Fruit fly (Drosophila melanogaster) whole organism, embryonic: Measurements from ENCODE around the gene Srpk79D.
A peak's percentile ranks its signal among the peaks of the same experiment; 100 is the strongest.

Source experiments
- CG11560 ChIP-seq: fragments of 200-800 bp; sonication (Bioruptor generic); IDR thresholded peaks from 3 replicates; pipeline ENCODE4 v1.3.6; 2022; ENCODE audit warnings: missing biosample characterization, missing genetic modification characterization
- CG14667 ChIP-seq: fragments of 200-800 bp; sonication (Bioruptor generic); IDR thresholded peaks from 2 replicates; pipeline ENCODE4 v1.3.6; 2022; ENCODE audit warnings: missing biosample characterization, missing genetic modification characterization
- CG1602 ChIP-seq: fragments of 200-800 bp; sonication (Bioruptor generic); optimal IDR thresholded peaks from 3 replicates; lab custom pipeline; 2016; ENCODE audit warnings: missing biosample characterization, missing genetic modification characterization
- CG1647 ChIP-seq: fragments of 200-800 bp; sonication (Bioruptor generic); optimal IDR thresholded peaks from 3 replicates; lab custom pipeline; 2016; ENCODE audit warnings: missing biosample characterization, missing genetic modification characterization
- CG17385 ChIP-seq: fragments of 200-800 bp; sonication (Bioruptor generic); optimal IDR thresholded peaks from 3 replicates; lab custom pipeline; 2018; ENCODE audit warnings: missing biosample characterization, mild to moderate bottlenecking, missing genetic modification characterization
- CG17829 ChIP-seq: fragments of 200-800 bp; optimal IDR thresholded peaks from 2 replicates; lab custom pipeline; 2019; ENCODE audit warnings: missing biosample characterization, mild to moderate bottlenecking, missing genetic modification characterization, moderate library complexity
- CG18599 ChIP-seq: fragments of 200-800 bp; sonication (Bioruptor generic); optimal IDR thresholded peaks from 3 replicates; lab custom pipeline; 2017; ENCODE audit warnings: missing biosample characterization, missing genetic modification characterization, mild to moderate bottlenecking, moderate library complexity, missing genetic modification reagents
- CG2678 ChIP-seq: fragments of 200-800 bp; sonication (Bioruptor generic); optimal IDR thresholded peaks from 3 replicates; lab custom pipeline; 2019; ENCODE audit warnings: missing biosample characterization, mild to moderate bottlenecking, missing genetic modification characterization, moderate library complexity
- CG2875 ChIP-seq: fragments of 200-800 bp; sonication (Bioruptor generic); optimal IDR thresholded peaks from 2 replicates; lab custom pipeline; 2017; ENCODE audit warnings: missing biosample characterization, mild to moderate bottlenecking, missing genetic modification characterization, missing genetic modification reagents
- CG31441 ChIP-seq: fragments of 200-800 bp; sonication (Bioruptor generic); IDR thresholded peaks from 2 replicates; pipeline ENCODE4 v1.3.6; 2022; ENCODE audit warnings: missing biosample characterization, missing genetic modification characterization
- CG4404 ChIP-seq: fragments of 200-800 bp; sonication (Bioruptor generic); IDR thresholded peaks from 2 replicates; pipeline ENCODE4 v1.3.6; 2022; ENCODE audit warnings: missing biosample characterization, missing genetic modification characterization
- CG8359 ChIP-seq: fragments of 200-800 bp; sonication (Bioruptor generic); optimal IDR thresholded peaks from 2 replicates; lab custom pipeline; 2017; ENCODE audit warnings: missing biosample characterization, mild to moderate bottlenecking, missing genetic modification characterization, borderline replicate concordance
- CG9817 ChIP-seq: fragments of 200-800 bp; sonication (Bioruptor generic); optimal IDR thresholded peaks from 2 replicates; lab custom pipeline; 2018; ENCODE audit warnings: missing biosample characterization, mild to moderate bottlenecking, missing genetic modification characterization, moderate library complexity
- Dp ChIP-seq: fragments of 200-800 bp; sonication (Bioruptor generic); optimal IDR thresholded peaks from 2 replicates; lab custom pipeline; 2018; ENCODE audit warnings: missing biosample characterization, mild to moderate bottlenecking, missing genetic modification characterization, moderate library complexity
- Ets97D ChIP-seq: fragments of 200-800 bp; sonication (Bioruptor generic); optimal IDR thresholded peaks from 3 replicates; lab custom pipeline; 2016; ENCODE audit warnings: missing biosample characterization, missing genetic modification characterization
- Gsc ChIP-seq: fragments of 200-800 bp; sonication (Bioruptor generic); IDR thresholded peaks from 2 replicates; pipeline ENCODE4 v1.3.6; 2022; ENCODE audit warnings: missing biosample characterization, missing genetic modification characterization
- H15 ChIP-seq: fragments of 200-800 bp; sonication (Bioruptor generic); IDR thresholded peaks from 3 replicates; pipeline ENCODE4 v1.3.6; 2022; ENCODE audit warnings: missing biosample characterization, missing genetic modification characterization
- HHEX ChIP-seq: fragments of 200-800 bp; sonication (Bioruptor generic); optimal IDR thresholded peaks from 3 replicates; lab custom pipeline; 2017; ENCODE audit warnings: missing biosample characterization, mild to moderate bottlenecking, missing genetic modification characterization, missing genetic modification reagents
- HLH3B ChIP-seq: fragments of 200-800 bp; sonication (Bioruptor generic); IDR thresholded peaks from 2 replicates; pipeline ENCODE4 v1.3.6; 2022; ENCODE audit warnings: missing biosample characterization, missing genetic modification characterization
- HLH4C ChIP-seq: fragments of 200-800 bp; sonication (Bioruptor generic); IDR thresholded peaks from 3 replicates; pipeline ENCODE4 v1.3.6; 2022; ENCODE audit warnings: missing biosample characterization, missing genetic modification characterization; ENCODE audit not compliant: partially characterized antibody
- Hmr ChIP-seq: fragments of 200-800 bp; sonication (Bioruptor generic); optimal IDR thresholded peaks from 3 replicates; lab custom pipeline; 2017; ENCODE audit warnings: mild to moderate bottlenecking, missing biosample characterization, missing genetic modification reagents, missing genetic modification characterization
- Hr3 ChIP-seq: fragments of 200-800 bp; sonication (Bioruptor generic); optimal IDR thresholded peaks from 3 replicates; lab custom pipeline; 2016; ENCODE audit warnings: missing biosample characterization, missing genetic modification characterization
- Max ChIP-seq: fragments of 200-800 bp; sonication (Bioruptor generic); optimal IDR thresholded peaks from 2 replicates; lab custom pipeline; 2016; ENCODE audit warnings: missing biosample characterization, mild to moderate bottlenecking, missing genetic modification characterization
- Oli ChIP-seq: fragments of 200-800 bp; sonication (Bioruptor generic); optimal IDR thresholded peaks from 2 replicates; lab custom pipeline; 2018; ENCODE audit warnings: missing biosample characterization, mild to moderate bottlenecking, missing genetic modification characterization, moderate library complexity
- Optix ChIP-seq: fragments of 200-800 bp; sonication (Bioruptor generic); IDR thresholded peaks from 3 replicates; pipeline ENCODE4 v1.3.6; 2022; ENCODE audit warnings: missing biosample characterization, missing genetic modification characterization
- Usf ChIP-seq: fragments of 200-800 bp; sonication (Bioruptor generic); optimal IDR thresholded peaks from 2 replicates; lab custom pipeline; 2017; ENCODE audit warnings: missing genotype, missing biosample characterization, missing genetic modification characterization
- ara ChIP-seq: fragments of 200-800 bp; sonication (Bioruptor generic); IDR thresholded peaks from 2 replicates; pipeline ENCODE4 v1.3.6; 2022; ENCODE audit warnings: missing biosample characterization, missing genetic modification characterization
- az2 ChIP-seq: fragments of 200-800 bp; sonication (Bioruptor generic); optimal IDR thresholded peaks from 3 replicates; lab custom pipeline; 2016; ENCODE audit warnings: missing biosample characterization, missing genetic modification characterization
- bcd ChIP-seq: fragments of 200-800 bp; sonication (Bioruptor generic); optimal IDR thresholded peaks from 2 replicates; lab custom pipeline; 2017; ENCODE audit warnings: missing biosample characterization, mild to moderate bottlenecking, missing genetic modification characterization
- chn ChIP-seq: fragments of 200-800 bp; sonication (Bioruptor generic); optimal IDR thresholded peaks from 2 replicates; lab custom pipeline; 2016; ENCODE audit warnings: missing biosample characterization, missing genetic modification characterization
- dan ChIP-seq: fragments of 200-800 bp; sonication (Bioruptor generic); IDR thresholded peaks from 2 replicates; pipeline ENCODE4 v1.3.6; 2022; ENCODE audit warnings: missing biosample characterization, missing genetic modification characterization
- disco-r ChIP-seq: fragments of 200-800 bp; sonication (Bioruptor generic); optimal IDR thresholded peaks from 2 replicates; lab custom pipeline; 2016; ENCODE audit warnings: missing biosample characterization, missing genetic modification characterization
- en ChIP-seq: fragments of 200-800 bp; sonication (Bioruptor generic); optimal IDR thresholded peaks from 2 replicates; lab custom pipeline; 2016; ENCODE audit warnings: missing biosample characterization, missing genetic modification characterization
- gce ChIP-seq: fragments of 200-800 bp; sonication (Bioruptor generic); IDR thresholded peaks from 3 replicates; pipeline ENCODE4 v1.3.6; 2022; ENCODE audit warnings: missing biosample characterization, missing genetic modification characterization
- jigr1 ChIP-seq: fragments of 200-800 bp; sonication (Bioruptor generic); IDR thresholded peaks from 3 replicates; pipeline ENCODE4 v1.3.6; 2022; ENCODE audit warnings: missing biosample characterization, missing genetic modification characterization
- ken ChIP-seq: fragments of 200-800 bp; sonication (Bioruptor generic); IDR thresholded peaks from 3 replicates; pipeline ENCODE4 v1.3.6; 2022; ENCODE audit warnings: missing biosample characterization, missing genetic modification characterization
- lilli ChIP-seq: fragments of 200-800 bp; sonication (Bioruptor generic); optimal IDR thresholded peaks from 3 replicates; lab custom pipeline; 2016; ENCODE audit warnings: missing biosample characterization, missing genetic modification characterization
- lmd ChIP-seq: fragments of 200-800 bp; sonication (Bioruptor generic); IDR thresholded peaks from 2 replicates; pipeline ENCODE4 v1.3.6; 2022; ENCODE audit warnings: missing biosample characterization, missing genetic modification characterization
- lola ChIP-seq, 3 experiments: fragments of >200 bp in 2 of 3; fragments of 200-800 bp in 1 of 3; sonication (Bioruptor generic) in 1 of 3; optimal IDR thresholded peaks; 2 replicates each; lab custom pipeline; 2017 to 2019; ENCODE audit warnings: missing biosample characterization in 3 of 3, missing genetic modification characterization in 3 of 3, mild to moderate bottlenecking in 1 of 3, moderate library complexity in 1 of 3
- mam ChIP-seq: fragments of 200-800 bp; sonication (Bioruptor generic); optimal IDR thresholded peaks from 3 replicates; lab custom pipeline; 2016; ENCODE audit warnings: missing biosample characterization, missing genetic modification characterization
- mld ChIP-seq: fragments of 200-800 bp; sonication (Bioruptor generic); IDR thresholded peaks from 3 replicates; pipeline ENCODE4 v1.3.6; 2022; ENCODE audit warnings: missing biosample characterization, missing genetic modification characterization; ENCODE audit not compliant: partially characterized antibody
- peb ChIP-seq: fragments of 200-800 bp; sonication (Bioruptor generic); IDR thresholded peaks from 2 replicates; pipeline ENCODE4 v1.3.6; 2022; ENCODE audit warnings: missing biosample characterization, missing genetic modification characterization
- prd ChIP-seq, 3 experiments: fragments of >200 bp in 2 of 3; fragments of 200-800 bp in 1 of 3; sonication (Bioruptor generic) in 1 of 3; optimal IDR thresholded peaks in 2 of 3; IDR thresholded peaks in 1 of 3; 2 replicates in 2 of 3; 3 replicates in 1 of 3; pipeline versions ENCODE4 v1.3.6 to Lab custom; 2017 to 2022; ENCODE audit warnings: missing biosample characterization in 1 of 3, missing genetic modification characterization in 1 of 3
- sens-2 ChIP-seq: fragments of 200-800 bp; sonication (Bioruptor generic); IDR thresholded peaks from 2 replicates; pipeline ENCODE4 v1.3.6; 2022; ENCODE audit warnings: missing biosample characterization, missing genetic modification characterization
- sisA ChIP-seq: fragments of 200-800 bp; sonication (Bioruptor generic); IDR thresholded peaks from 2 replicates; pipeline ENCODE4 v1.3.6; 2022; ENCODE audit warnings: missing biosample characterization, missing genetic modification characterization
- tgo ChIP-seq: fragments of 200-800 bp; sonication (Bioruptor generic); IDR thresholded peaks from 3 replicates; pipeline ENCODE4 v1.3.6; 2022; ENCODE audit warnings: missing biosample characterization, missing genetic modification characterization
- tin ChIP-seq: fragments of 200-800 bp; sonication (Bioruptor generic); optimal IDR thresholded peaks from 3 replicates; lab custom pipeline; 2016; ENCODE audit warnings: missing biosample characterization, missing genetic modification characterization
- trem ChIP-seq: fragments of 200-800 bp; optimal IDR thresholded peaks from 3 replicates; lab custom pipeline; 2019; ENCODE audit warnings: missing biosample characterization, mild to moderate bottlenecking, missing genetic modification characterization, moderate library complexity
- yki ChIP-seq: fragments of >200 bp; optimal IDR thresholded peaks from 3 replicates; lab custom pipeline; 2018
- z ChIP-seq: fragments of 200-800 bp; sonication (Bioruptor generic); IDR thresholded peaks from 3 replicates; pipeline ENCODE4 v1.3.6; 2022; ENCODE audit warnings: missing biosample characterization, missing genetic modification characterization

Gene Srpk79D

dm6 chr3L:22277186-22277585 lies 3.4 kb downstream of the Srpk79D start (continued):
- peak; percentile 30 for TF ChIP-seq CG17385 (GFP tag; lab: Kevin White, UChicago)
- TF ChIP-seq CG11560 (tag; lab: Robert Waterston, UW), result peak; percentile 24; the same call in 1 of the 3 replicates
- peak; percentile 58 for TF ChIP-seq CG9817 (tag; lab: Kevin White, UChicago)
- TF ChIP-seq Dp (GFP tag; lab: Kevin White, UChicago), result no peak
- TF ChIP-seq HLH3B (GFP tag; lab: Robert Waterston, UW), result peak; percentile 48; the same call in 1 of the 2 replicates
- TF ChIP-seq ara (GFP tag; lab: Robert Waterston, UW), result 0 out of 2 replicates have a peak, but pooled peaks have one; percentile 35
- TF ChIP-seq CG8359 (GFP tag; lab: Kevin White, UChicago), result peak; percentile 0
- TF ChIP-seq HLH4C (GFP tag; lab: Robert Waterston, UW), result no peak
- TF ChIP-seq lola (GFP tag; optimal IDR thresholded peaks at IDR 0.05; lab: Kevin White, UChicago), result no peak
- TF ChIP-seq Oli, result peak; percentile 61
- peak; percentile 66 for TF ChIP-seq tgo
- TF ChIP-seq yki, result no peak
- peak; percentile 42 for TF ChIP-seq CG17829
- TF ChIP-seq Gsc (GFP tag; lab: Robert Waterston, UW), result no peak
- no peak for TF ChIP-seq disco-r
- peak; percentile 13 for TF ChIP-seq Max (GFP tag; lab: Kevin White, UChicago)
- peak; percentile 48; the same call in 1 of the 2 replicates for TF ChIP-seq sisA
- peak; percentile 16 for TF ChIP-seq CG1647 (GFP tag; lab: Kevin White, UChicago)
- peak; percentile 42; the same call in 1 of the 2 replicates for TF ChIP-seq CG4404 (GFP tag; lab: Robert Waterston, UW)
- TF ChIP-seq H15 (GFP tag; lab: Robert Waterston, UW), result 0 out of 3 replicates have a peak, but pooled peaks have one; percentile 11
- TF ChIP-seq CG14667 (GFP tag; lab: Robert Waterston, UW), result 0 out of 2 replicates have a peak, but pooled peaks have one; percentile 20
- TF ChIP-seq CG2875, result peak; percentile 22
- TF ChIP-seq dan, result no peak
- TF ChIP-seq HHEX (GFP tag; lab: Kevin White, UChicago), result peak; percentile 30
- TF ChIP-seq Optix (GFP tag; lab: Robert Waterston, UW), result peak; percentile 43; the same call in 1 of the 3 replicates
- TF ChIP-seq peb (GFP tag; lab: Robert Waterston, UW), result peak; percentile 26; the same call in 1 of the 2 replicates
- peak; percentile 9 for TF ChIP-seq Ets97D (GFP tag; lab: Kevin White, UChicago)
- TF ChIP-seq CG31441 (GFP tag; lab: Robert Waterston, UW), result no peak
- peak; percentile 22 for TF ChIP-seq chn (GFP tag; lab: Kevin White, UChicago)
- peak; percentile 50 for TF ChIP-seq CG18599
- TF ChIP-seq z (GFP tag; lab: Robert Waterston, UW), result no peak
- no peak for TF ChIP-seq gce (GFP tag; lab: Robert Waterston, UW)
- peak; percentile 23 for TF ChIP-seq az2
- TF ChIP-seq trem, result peak; percentile 13
- TF ChIP-seq Usf (GFP tag; lab: Kevin White, UChicago), result peak; percentile 20
- TF ChIP-seq lmd (GFP tag; lab: Robert Waterston, UW), result peak; percentile 62
- TF ChIP-seq mld (GFP tag; lab: Robert Waterston, UW), result no peak
- TF ChIP-seq CG1602 (GFP tag; lab: Kevin White, UChicago), result peak; percentile 17
- TF ChIP-seq jigr1, result 0 out of 3 replicates have a peak, but pooled peaks have one; percentile 27
- TF ChIP-seq ken (GFP tag; lab: Robert Waterston, UW), result 0 out of 3 replicates have a peak, but pooled peaks have one; percentile 34
- TF ChIP-seq tin, result peak; percentile 45
- TF ChIP-seq mam (GFP tag; lab: Kevin White, UChicago), result peak; percentile 31
- peak; percentile 26; the same call in 1 of the 2 replicates for TF ChIP-seq sens-2 (GFP tag; lab: Robert Waterston, UW)
- no peak for TF ChIP-seq CG2678
- no peak for TF ChIP-seq en (GFP tag; lab: Kevin White, UChicago)
- TF ChIP-seq lilli (GFP tag; lab: Kevin White, UChicago), result peak; percentile 58
- peak; percentile 44 for TF ChIP-seq Hr3 (GFP tag; lab: Kevin White, UChicago)
- TF ChIP-seq Hmr, result peak; percentile 15
- TF ChIP-seq prd (optimal IDR thresholded peaks at IDR 0.05; lab: Kevin White, UChicago), result no peak
- peak; percentile 75 for TF ChIP-seq prd (GFP tag; IDR thresholded peaks at IDR 0.05; lab: Robert Waterston, UW)
- TF ChIP-seq bcd (GFP tag; lab: Kevin White, UChicago), result peak; percentile 61
